Worm (Caenorhabditis elegans) whole organism, L4/young adult: Measurements from ENCODE around the gene math-42.

ENCODE experiments used
- W03F9.2 ChIP-seq: fragments of 150-350 bp; optimal IDR thresholded peaks from 2 replicates; lab custom pipeline; 2014; ENCODE audit warnings: missing biosample characterization, missing genetic modification characterization
- dao-5 ChIP-seq: sonication (generic microtip); optimal IDR thresholded peaks from 2 replicates; lab custom pipeline; 2016; ENCODE audit warnings: missing genotype, missing genetic modification characterization, moderate library complexity, missing compliant biosample characterization
- him-1 ChIP-seq: sonication (generic microtip); optimal IDR thresholded peaks from 2 replicates; lab custom pipeline; 2016; ENCODE audit warnings: missing genotype, missing genetic modification reagents, missing genetic modification characterization, missing compliant biosample characterization

DNA sequence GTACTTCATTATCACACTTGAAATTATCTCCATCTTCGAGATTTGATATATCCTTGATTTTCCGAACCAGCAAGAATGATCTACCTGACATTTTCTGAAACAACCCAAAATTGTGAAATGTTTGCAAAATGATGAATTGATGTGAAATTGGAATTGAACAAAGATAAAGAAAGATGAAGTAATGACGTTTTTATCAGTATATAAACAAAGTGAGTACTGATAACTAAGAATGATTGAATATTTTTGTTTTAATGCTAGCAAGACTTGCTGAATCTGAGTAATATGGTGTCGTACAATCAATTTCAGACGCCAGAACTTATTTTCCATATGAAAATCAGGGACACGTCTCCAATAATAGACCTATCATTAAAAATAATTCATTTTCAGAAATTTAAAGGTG is 22.4 kb downstream of the math-42 start, which contains the start of gene math-37:
- TF ChIP-seq him-1 (tag; lab: Kevin White, UChicago) (no peak), W03F9.2 (tag; lab: Kevin White, UChicago) (no peak), dao-5 (tag; lab: Kevin White, UChicago) (no peak)
